Worm (Caenorhabditis elegans): ENCODE results near the gene T04A8.7.

The T04A8.7 gene

ce11 chrIII:4706678-4707077 is 11.5 kb downstream of the T04A8.7 start, which contains the start of gene T04A8.13:
Gene T04A8.13, plus strand, starts transcription at chrIII:4706978.
- TF ChIP-seq lin-32 (GFP tag; optimal IDR thresholded peaks at IDR 0.05) = no peak
- no peak for TF ChIP-seq nhr-2 (tag; optimal IDR thresholded peaks at IDR 0.05)
- no peak for TF ChIP-seq nhr-76 (tag; optimal IDR thresholded peaks at IDR 0.05)
- TF ChIP-seq snpc-4 (tag; optimal IDR thresholded peaks at IDR 0.05) = no peak
- no peak for TF ChIP-seq flh-1 (GFP tag; optimal IDR thresholded peaks at IDR 0.05)
- TF ChIP-seq unc-62 (GFP tag; optimal IDR thresholded peaks at IDR 0.05) = no peak

- no peak for TF ChIP-seq mep-1 (tag; optimal IDR thresholded peaks at IDR 0.05)
- no peak for TF ChIP-seq tbx-8 (GFP tag; optimal IDR thresholded peaks at IDR 0.05)
- no peak for TF ChIP-seq cnd-1 (tag; optimal IDR thresholded peaks at IDR 0.05)
- TF ChIP-seq unc-62 (GFP tag; optimal IDR thresholded peaks at IDR 0.05) = no peak
- no peak for TF ChIP-seq hlh-1 (tag; optimal IDR thresholded peaks at IDR 0.05)
- TF ChIP-seq ceh-83 (GFP tag; optimal IDR thresholded peaks at IDR 0.05) = no peak
- TF ChIP-seq lin-32 (GFP tag; optimal IDR thresholded peaks at IDR 0.05) = no peak
- TF ChIP-seq M03D4.4 (tag; optimal IDR thresholded peaks at IDR 0.05) = no peak
- TF ChIP-seq lin-13 (tag; optimal IDR thresholded peaks at IDR 0.05) = no peak
- no peak for TF ChIP-seq mls-2 (tag; optimal IDR thresholded peaks at IDR 0.05)
- no peak for TF ChIP-seq nhr-2 (tag; optimal IDR thresholded peaks at IDR 0.05)
- TF ChIP-seq drap-1 (GFP tag; optimal IDR thresholded peaks at IDR 0.05) = no peak
- TF ChIP-seq bed-3 (GFP tag; optimal IDR thresholded peaks at IDR 0.05) = no peak
- no peak for TF ChIP-seq elt-3 (tag; optimal IDR thresholded peaks at IDR 0.05)
- TF ChIP-seq pha-4 (tag; optimal IDR thresholded peaks at IDR 0.05) = no peak
- TF ChIP-seq nhr-12 (tag; optimal IDR thresholded peaks at IDR 0.05) = no peak
- no peak for TF ChIP-seq ceh-39 (tag; optimal IDR thresholded peaks at IDR 0.05)
- TF ChIP-seq unc-120 (tag; optimal IDR thresholded peaks at IDR 0.05; ENCODE audit: poor library complexity, severe bottlenecking) = no peak
- no peak for TF ChIP-seq nhr-237 (tag; optimal IDR thresholded peaks at IDR 0.05)
- TF ChIP-seq ham-2 (GFP tag; optimal IDR thresholded peaks at IDR 0.05) = no peak
Observed at ce11 chrIII:4708909-4709308, 13.8 kb downstream of the T04A8.7 start, which contains the start of gene T04A8.18. Gene T04A8.18, plus strand, starts transcription at chrIII:4709209.

ce11 chrIII:4715088-4715487 is 19.9 kb downstream of the T04A8.7 start, which contains the start of gene him-18:
Gene him-18, minus strand, starts transcription at chrIII:4715188.
- no peak for TF ChIP-seq zip-8 (tag; optimal IDR thresholded peaks at IDR 0.05)
- TF ChIP-seq ham-2 (GFP tag; optimal IDR thresholded peaks at IDR 0.05) = no peak
- TF ChIP-seq unc-120 (tag; optimal IDR thresholded peaks at IDR 0.05; ENCODE audit: poor library complexity, severe bottlenecking) = no peak
- TF ChIP-seq ceh-39 (tag; optimal IDR thresholded peaks at IDR 0.05) = no peak
- no peak for TF ChIP-seq flh-1 (GFP tag; optimal IDR thresholded peaks at IDR 0.05)
- TF ChIP-seq mls-2 (tag; optimal IDR thresholded peaks at IDR 0.05) = no peak
- no peak for TF ChIP-seq nhr-12 (tag; optimal IDR thresholded peaks at IDR 0.05)
- no peak for TF ChIP-seq nhr-28 (tag; optimal IDR thresholded peaks at IDR 0.05)
- no peak for TF ChIP-seq mab-5 (tag; optimal IDR thresholded peaks at IDR 0.05)
- no peak for TF ChIP-seq snpc-4 (tag; optimal IDR thresholded peaks at IDR 0.05)

- TF ChIP-seq unc-62 (GFP tag; optimal IDR thresholded peaks at IDR 0.05) (no peak), elt-3 (tag; optimal IDR thresholded peaks at IDR 0.05) (no peak), mab-5 (tag; optimal IDR thresholded peaks at IDR 0.05) (no peak), blmp-1 (tag; optimal IDR thresholded peaks at IDR 0.05) (no peak), nhr-76 (tag; optimal IDR thresholded peaks at IDR 0.05) (no peak), nhr-2 (tag; optimal IDR thresholded peaks at IDR 0.05) (no peak), unc-39 (tag; optimal IDR thresholded peaks at IDR 0.05) (no peak), mep-1 (tag; optimal IDR thresholded peaks at IDR 0.05) (no peak), snpc-4 (tag; optimal IDR thresholded peaks at IDR 0.05) (no peak), mls-2 (tag; optimal IDR thresholded peaks at IDR 0.05) (no peak), nhr-237 (tag; optimal IDR thresholded peaks at IDR 0.05) (peak; percentile 44), M03D4.4 (tag; optimal IDR thresholded peaks at IDR 0.05) (no peak), ham-2 (GFP tag; optimal IDR thresholded peaks at IDR 0.05) (peak; percentile 16), tbx-8 (GFP tag; optimal IDR thresholded peaks at IDR 0.05) (no peak), sem-2 (GFP tag; optimal IDR thresholded peaks at IDR 0.05) (no peak), elt-1 (tag; optimal IDR thresholded peaks at IDR 0.05; ENCODE audit: borderline replicate concordance, insufficient read depth) (no peak), drap-1 (GFP tag; optimal IDR thresholded peaks at IDR 0.05) (peak; percentile 12), cnd-1 (tag; optimal IDR thresholded peaks at IDR 0.05) (no peak), ceh-83 (GFP tag; optimal IDR thresholded peaks at IDR 0.05) (no peak), ces-1 (GFP tag; optimal IDR thresholded peaks at IDR 0.05) (no peak), ceh-43 (GFP tag; optimal IDR thresholded peaks at IDR 0.05) (no peak), pha-4 (tag; optimal IDR thresholded peaks at IDR 0.05) (peak; percentile 42), lin-32 (GFP tag; optimal IDR thresholded peaks at IDR 0.05) (no peak), bed-3 (GFP tag; optimal IDR thresholded peaks at IDR 0.05) (no peak), nhr-28 (tag; optimal IDR thresholded peaks at IDR 0.05) (no peak), ztf-11 (tag; optimal IDR thresholded peaks at IDR 0.05) (no peak), sptf-1 (tag; optimal IDR thresholded peaks at IDR 0.05) (no peak), nhr-12 (tag; optimal IDR thresholded peaks at IDR 0.05) (no peak), unc-120 (tag; optimal IDR thresholded peaks at IDR 0.05; ENCODE audit: poor library complexity, severe bottlenecking) (no peak), zip-8 (tag; optimal IDR thresholded peaks at IDR 0.05) (no peak), lin-13 (tag; optimal IDR thresholded peaks at IDR 0.05) (peak; percentile 81), hlh-1 (tag; optimal IDR thresholded peaks at IDR 0.05) (no peak), lsy-2 (tag; optimal IDR thresholded peaks at IDR 0.05) (no peak), ceh-39 (tag; optimal IDR thresholded peaks at IDR 0.05) (no peak), flh-1 (GFP tag; optimal IDR thresholded peaks at IDR 0.05) (no peak)
Observed at ce11 chrIII:4720620-4721227, 25.6 kb downstream of the T04A8.7 start, which contains the start of gene emb-5. Gene emb-5, minus strand, starts transcription at chrIII:4720670.

Data from whole organism, mixed stage, embryonic.